Fruit fly (Drosophila melanogaster): Measurements from ENCODE around the gene mat.

DNA sequence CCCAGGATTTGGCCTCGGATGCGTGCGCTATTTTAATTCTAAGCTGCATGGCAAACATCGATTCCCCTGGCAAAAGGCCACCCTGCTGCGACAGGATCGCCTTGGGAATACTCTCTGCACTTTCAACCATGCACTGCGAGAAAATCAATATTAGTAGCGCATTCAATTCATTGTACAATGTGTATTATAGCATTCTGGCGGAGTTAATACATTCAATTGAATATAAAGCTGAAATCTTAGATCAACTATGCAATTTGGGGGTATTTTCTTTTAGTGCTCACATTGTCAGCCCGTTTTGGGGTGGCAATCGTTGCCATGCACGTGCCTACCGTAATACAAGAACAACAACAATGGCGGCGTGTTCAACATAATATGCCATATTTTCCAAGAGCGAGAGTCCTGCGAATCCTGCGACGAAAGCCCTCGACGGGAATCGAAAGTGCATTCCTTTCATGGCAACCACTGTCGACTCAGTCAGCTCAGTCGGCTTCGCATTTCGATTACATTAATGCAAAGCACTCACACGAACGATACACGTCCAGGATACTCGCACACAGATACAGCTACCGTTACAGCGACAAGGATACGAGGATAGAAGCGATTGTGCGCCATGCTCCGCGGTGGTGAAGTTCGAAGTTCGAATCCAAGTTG, 5.1 kb downstream of the mat start:
- TF ChIP-seq cic (GFP tag; optimal IDR thresholded peaks at IDR 0.05) (no peak), tj (GFP tag; optimal IDR thresholded peaks at IDR 0.05) (no peak), CG33017 (tag; optimal IDR thresholded peaks at IDR 0.05) (no peak), CG12768 (GFP tag; optimal IDR thresholded peaks at IDR 0.05) (no peak)
